1 fruit fly cellular context compared by ENCODE assay signal in the genomic region with DNA sequence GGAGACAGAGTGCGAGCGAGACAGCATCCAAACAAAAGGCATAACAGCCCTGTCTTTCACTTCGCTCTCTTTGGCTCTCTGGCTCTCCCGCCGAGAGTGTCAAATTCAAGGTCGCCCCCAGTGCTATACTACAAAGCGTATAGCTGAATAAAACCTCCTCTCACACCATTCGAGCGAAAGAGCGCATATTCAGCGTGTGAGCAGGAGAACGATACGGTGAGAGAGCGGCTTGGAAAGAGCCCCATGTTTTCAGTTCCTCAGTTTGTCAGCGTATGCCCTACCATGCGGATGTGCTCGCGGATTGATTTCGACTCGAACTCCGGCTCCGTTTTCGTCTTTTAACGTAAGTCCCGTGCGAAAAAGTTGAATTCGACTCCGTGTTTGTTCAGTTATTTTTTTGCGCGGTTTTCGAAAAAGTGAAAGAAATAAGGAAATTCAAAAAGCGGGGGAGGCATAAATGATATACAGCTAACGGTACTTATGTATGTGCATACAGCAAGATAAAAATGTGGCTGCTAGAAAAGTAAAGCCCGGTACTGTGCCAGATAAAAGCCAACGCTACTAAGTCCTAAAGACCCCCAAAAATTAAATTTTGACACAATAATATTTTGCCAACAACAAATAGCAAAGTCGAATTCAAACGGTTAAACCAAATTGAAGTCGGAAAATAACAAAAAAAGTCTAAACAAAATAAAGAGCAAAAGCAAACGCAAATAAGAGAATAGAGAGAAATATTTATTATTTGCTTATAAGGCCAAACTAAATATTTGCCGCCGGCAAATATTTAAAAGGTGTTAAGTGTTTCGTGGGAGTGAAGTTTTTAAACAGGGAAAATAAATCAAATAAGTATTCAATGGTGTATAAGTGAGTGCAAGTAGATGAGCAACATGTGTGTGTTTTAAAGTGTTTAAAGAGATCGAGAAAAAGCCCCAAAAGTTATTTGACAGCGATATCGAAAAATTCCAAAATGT.
TF ChIP-seq lines count a peak whose summit lies in the region.

A gene (plus strand): TSS at position 256 of the 971 bp plus-strand sequence.

TF ChIP-seq in whole organism, embryonic, 481 proteins besides CTCF, POLR2A, EP300 and RAD21 (continued from another document and continues in another):
- TF ChIP-seq p53 (GFP tag; optimal IDR thresholded peaks at IDR 0.05; lab: Kevin White, UChicago) (no peak), Atf6 (GFP tag; IDR thresholded peaks at IDR 0.05; lab: Robert Waterston, UW) (no peak; the same call in 1 of the 2 replicates), Side (GFP tag; optimal IDR thresholded peaks at IDR 0.05; lab: Kevin White, UChicago) (peak; percentile 15), Sox102F (GFP tag; optimal IDR thresholded peaks at IDR 0.05; lab: Kevin White, UChicago) (peak; percentile 13), ems (GFP tag; optimal IDR thresholded peaks at IDR 0.05; lab: Kevin White, UChicago) (no peak), mld (GFP tag; IDR thresholded peaks at IDR 0.05; lab: Robert Waterston, UW; ENCODE audit: partially characterized antibody) (peak; percentile 48; the same call in 1 of the 3 replicates), Six4 (GFP tag; optimal IDR thresholded peaks at IDR 0.05; lab: Kevin White, UChicago) (no peak), CG31365 (tag; optimal IDR thresholded peaks at IDR 0.05; lab: Kevin White, UChicago) (no peak), oc (tag; optimal IDR thresholded peaks at IDR 0.05; lab: Kevin White, UChicago) (peak; percentile 6), D19B (GFP tag; optimal IDR thresholded peaks at IDR 0.05; lab: Kevin White, UChicago) (peak; percentile 12), sr (GFP tag; IDR thresholded peaks at IDR 0.05; lab: Robert Waterston, UW) (no peak; the same call in 2 of the 3 replicates), Med (GFP tag; lab: Kevin White, UChicago) (peak; percentile 87), seq (GFP tag; IDR thresholded peaks at IDR 0.05; lab: Robert Waterston, UW) (peak; percentile 53; the same call in 1 of the 2 replicates), ATbp (GFP tag; optimal IDR thresholded peaks at IDR 0.05; lab: Kevin White, UChicago) (peak; percentile 36), Bdp1 (GFP tag; optimal IDR thresholded peaks at IDR 0.05; lab: Kevin White, UChicago) (no peak), Pdp1 (GFP tag; optimal IDR thresholded peaks at IDR 0.05; lab: Kevin White, UChicago) (no peak), CG10654 (GFP tag; optimal IDR thresholded peaks at IDR 0.05; lab: Kevin White, UChicago) (no peak), Max (GFP tag; optimal IDR thresholded peaks at IDR 0.05; lab: Kevin White, UChicago) (no peak), Stat92E (GFP tag; optimal IDR thresholded peaks at IDR 0.05; lab: Kevin White, UChicago) (no peak), CG13424 (tag; optimal IDR thresholded peaks at IDR 0.05; lab: Kevin White, UChicago) (no peak), Abd-B (GFP tag; optimal IDR thresholded peaks at IDR 0.05; lab: Kevin White, UChicago) (no peak), CG10462 (GFP tag; optimal IDR thresholded peaks at IDR 0.05; lab: Kevin White, UChicago) (no peak), CG1792 (GFP tag; optimal IDR thresholded peaks at IDR 0.05; lab: Kevin White, UChicago) (no peak), Aef1 (GFP tag; IDR thresholded peaks at IDR 0.05; lab: Robert Waterston, UW) (no peak), pnt (GFP tag; optimal IDR thresholded peaks at IDR 0.05; lab: Kevin White, UChicago) (no peak), jumu (GFP tag; optimal IDR thresholded peaks at IDR 0.05; lab: Kevin White, UChicago) (no peak), Sin3A (optimal IDR thresholded peaks at IDR 0.05; lab: Kevin White, UChicago) (no peak), Awh (GFP tag; IDR thresholded peaks at IDR 0.05; lab: Robert Waterston, UW) (peak; percentile 37; the same call in 1 of the 2 replicates), CG15011 (GFP tag; optimal IDR thresholded peaks at IDR 0.05; lab: Kevin White, UChicago) (peak; percentile 9), CG12219 (GFP tag; optimal IDR thresholded peaks at IDR 0.05; lab: Kevin White, UChicago) (no peak), CG2202 (tag; optimal IDR thresholded peaks at IDR 0.05; lab: Kevin White, UChicago) (peak; percentile 49), peb (GFP tag; IDR thresholded peaks at IDR 0.05; lab: Robert Waterston, UW) (no peak), jigr1 (GFP tag; IDR thresholded peaks at IDR 0.05; lab: Robert Waterston, UW) (no peak), grau (tag; optimal IDR thresholded peaks at IDR 0.05; lab: Kevin White, UChicago) (no peak), bbx (GFP tag; IDR thresholded peaks at IDR 0.05; lab: Robert Waterston, UW; ENCODE audit: partially characterized antibody) (peak; percentile 71), Lhr (GFP tag; optimal IDR thresholded peaks at IDR 0.05; lab: Kevin White, UChicago) (no peak), CHES-1-like (GFP tag; optimal IDR thresholded peaks at IDR 0.05; lab: Kevin White, UChicago) (no peak), sim (GFP tag; IDR thresholded peaks at IDR 0.05; lab: Robert Waterston, UW) (no peak), CG18262 (tag; optimal IDR thresholded peaks at IDR 0.05; lab: Kevin White, UChicago) (peak; percentile 32), Optix (GFP tag; IDR thresholded peaks at IDR 0.05; lab: Robert Waterston, UW) (peak; percentile 25; the same call in 1 of the 3 replicates), CG2889 (GFP tag; IDR thresholded peaks at IDR 0.05; lab: Robert Waterston, UW) (no peak), hkb (optimal IDR thresholded peaks at IDR 0.05; lab: Kevin White, UChicago) (no peak), hkb (GFP tag; IDR thresholded peaks at IDR 0.05; lab: Robert Waterston, UW) (no peak), CG10274 (GFP tag; optimal IDR thresholded peaks at IDR 0.05; lab: Kevin White, UChicago) (no peak), Xrp1 (GFP tag; IDR thresholded peaks at IDR 0.05; lab: Robert Waterston, UW) (peak; percentile 13; the same call in 1 of the 2 replicates), esg (GFP tag; conservative IDR thresholded peaks at IDR 0.05; lab: Robert Waterston, UW) (no peak), eve (GFP tag; optimal IDR thresholded peaks at IDR 0.05; lab: Kevin White, UChicago) (peak in 1 of 2 experiments; percentile 66), prd (optimal IDR thresholded peaks at IDR 0.05; lab: Kevin White, UChicago) (no peak), prd (GFP tag; IDR thresholded peaks at IDR 0.05; lab: Robert Waterston, UW) (no peak), CG7357 (GFP tag; IDR thresholded peaks at IDR 0.05; lab: Robert Waterston, UW) (no peak), NFAT (GFP tag; IDR thresholded peaks at IDR 0.05; lab: Robert Waterston, UW) (no peak; the same call in 1 of the 2 replicates), eyg (GFP tag; optimal IDR thresholded peaks at IDR 0.05; lab: Kevin White, UChicago) (no peak), CG16863 (GFP tag; optimal IDR thresholded peaks at IDR 0.05; lab: Kevin White, UChicago) (no peak), chm (GFP tag; IDR thresholded peaks at IDR 0.05; lab: Robert Waterston, UW) (peak; percentile 88), Poxn (GFP tag; IDR thresholded peaks at IDR 0.05; lab: Robert Waterston, UW) (no peak), zen (tag; optimal IDR thresholded peaks at IDR 0.05; lab: Kevin White, UChicago) (no peak), dm (GFP tag; optimal IDR thresholded peaks at IDR 0.05; lab: Kevin White, UChicago) (no peak), CG14965 (GFP tag; optimal IDR thresholded peaks at IDR 0.05; lab: Kevin White, UChicago; ENCODE audit: borderline replicate concordance) (no peak), crp (GFP tag; optimal IDR thresholded peaks at IDR 0.05; lab: Kevin White, UChicago) (no peak), tap (tag; optimal IDR thresholded peaks at IDR 0.05; lab: Kevin White, UChicago) (no peak), Opbp (GFP tag; IDR thresholded peaks at IDR 0.05; lab: Robert Waterston, UW; ENCODE audit: partially characterized antibody) (peak; percentile 66; the same call in 2 of the 3 replicates), CG2116 (GFP tag; optimal IDR thresholded peaks at IDR 0.05; lab: Kevin White, UChicago) (no peak), CG32767 (GFP tag; IDR thresholded peaks at IDR 0.05; lab: Robert Waterston, UW) (0 out of 2 replicates have a peak, but pooled peaks have one; percentile 22), twi (tag; optimal IDR thresholded peaks at IDR 0.05; lab: Kevin White, UChicago) (peak; percentile 10), cwo (GFP tag; optimal IDR thresholded peaks at IDR 0.05; lab: Kevin White, UChicago) (no peak), fu2 (GFP tag; optimal IDR thresholded peaks at IDR 0.05; lab: Kevin White, UChicago) (no peak), CG14014 (GFP tag; IDR thresholded peaks at IDR 0.05; lab: Robert Waterston, UW) (peak; percentile 6; the same call in 1 of the 2 replicates), CG34224 (GFP tag; IDR thresholded peaks at IDR 0.05; lab: Robert Waterston, UW; ENCODE audit: partially characterized antibody) (peak; percentile 81), ash1 (GFP tag; optimal IDR thresholded peaks at IDR 0.05; lab: Kevin White, UChicago) (peak; percentile 5), wdn (GFP tag; IDR thresholded peaks at IDR 0.05; lab: Robert Waterston, UW) (no peak), Adf1 (GFP tag; IDR thresholded peaks at IDR 0.05; lab: Robert Waterston, UW) (no peak), CG4617 (GFP tag; optimal IDR thresholded peaks at IDR 0.05; lab: Kevin White, UChicago; ENCODE audit: borderline replicate concordance) (no peak), fd102C (GFP tag; optimal IDR thresholded peaks at IDR 0.05; lab: Kevin White, UChicago) (peak; percentile 40), nom (GFP tag; optimal IDR thresholded peaks at IDR 0.05; lab: Kevin White, UChicago) (peak; percentile 66), Hmr (GFP tag; optimal IDR thresholded peaks at IDR 0.05; lab: Kevin White, UChicago) (no peak), gcm2 (GFP tag; optimal IDR thresholded peaks at IDR 0.05; lab: Kevin White, UChicago) (no peak), CG15269 (tag; optimal IDR thresholded peaks at IDR 0.05; lab: Kevin White, UChicago) (no peak), gcm (GFP tag; optimal IDR thresholded peaks at IDR 0.05; lab: Kevin White, UChicago) (peak; percentile 28), CG12236 (GFP tag; optimal IDR thresholded peaks at IDR 0.05; lab: Kevin White, UChicago) (no peak), ase (GFP tag; IDR thresholded peaks at IDR 0.05; lab: Robert Waterston, UW) (no peak), zfh1 (GFP tag; IDR thresholded peaks at IDR 0.05; lab: Robert Waterston, UW) (no peak), CG11696 (GFP tag; IDR thresholded peaks at IDR 0.05; lab: Robert Waterston, UW) (0 out of 2 replicates have a peak, but pooled peaks have one; percentile 12), CG4328 (GFP tag; optimal IDR thresholded peaks at IDR 0.05; lab: Kevin White, UChicago) (no peak), CG17361 (GFP tag; IDR thresholded peaks at IDR 0.05; lab: Robert Waterston, UW) (peak; percentile 12; the same call in 1 of the 3 replicates), CG17912 (GFP tag; optimal IDR thresholded peaks at IDR 0.05; lab: Kevin White, UChicago) (no peak), CG6175 (GFP tag; IDR thresholded peaks at IDR 0.05; lab: Robert Waterston, UW) (no peak), CG6683 (GFP tag; optimal IDR thresholded peaks at IDR 0.05; lab: Kevin White, UChicago) (no peak), Gsc (GFP tag; IDR thresholded peaks at IDR 0.05; lab: Robert Waterston, UW) (no peak), sens-2 (GFP tag; IDR thresholded peaks at IDR 0.05; lab: Robert Waterston, UW) (no peak), CG10431 (GFP tag; optimal IDR thresholded peaks at IDR 0.05; lab: Kevin White, UChicago) (no peak), Dip3 (GFP tag; optimal IDR thresholded peaks at IDR 0.05; lab: Kevin White, UChicago) (no peak), Hey (tag; optimal IDR thresholded peaks at IDR 0.05; lab: Kevin White, UChicago) (no peak), pan (optimal IDR thresholded peaks at IDR 0.05; lab: Kevin White, UChicago) (no peak), pan (GFP tag; optimal IDR thresholded peaks at IDR 0.05 in 1 of 2, IDR thresholded peaks at IDR 0.05 in 1 of 2) (peak in 1 of 2 experiments; percentile 18), Oaz (GFP tag; IDR thresholded peaks at IDR 0.05; lab: Robert Waterston, UW) (no peak), C15 (GFP tag; IDR thresholded peaks at IDR 0.05; lab: Robert Waterston, UW) (no peak), phol (tag; optimal IDR thresholded peaks at IDR 0.05; lab: Kevin White, UChicago) (no peak), Ada2b (GFP tag; IDR thresholded peaks at IDR 0.05; lab: Robert Waterston, UW) (no peak), hb (GFP tag; IDR thresholded peaks at IDR 0.05; lab: Robert Waterston, UW; ENCODE audit: partially characterized antibody) (no peak), ftz-f1 (GFP tag; optimal IDR thresholded peaks at IDR 0.05; lab: Kevin White, UChicago) (peak; percentile 98), chn (GFP tag; optimal IDR thresholded peaks at IDR 0.05; lab: Kevin White, UChicago) (no peak), Jarid2 (GFP tag; optimal IDR thresholded peaks at IDR 0.05; lab: Kevin White, UChicago) (peak; percentile 99), yki (optimal IDR thresholded peaks at IDR 0.05; lab: Kevin White, UChicago) (peak; percentile 100), nmo (GFP tag; optimal IDR thresholded peaks at IDR 0.05; lab: Kevin White, UChicago) (no peak), CG8944 (GFP tag; optimal IDR thresholded peaks at IDR 0.05; lab: Kevin White, UChicago) (no peak), CG8290 (GFP tag; optimal IDR thresholded peaks at IDR 0.05; lab: Kevin White, UChicago) (no peak), CG8290 (tag; optimal IDR thresholded peaks at IDR 0.05; lab: Kevin White, UChicago) (peak; percentile 10 to 53), dan (GFP tag; IDR thresholded peaks at IDR 0.05; lab: Robert Waterston, UW) (no peak), run (tag; optimal IDR thresholded peaks at IDR 0.05; lab: Kevin White, UChicago) (no peak), NC2α (GFP tag; optimal IDR thresholded peaks at IDR 0.05; lab: Kevin White, UChicago) (no peak), Bteb2 (GFP tag; optimal IDR thresholded peaks at IDR 0.05; lab: Kevin White, UChicago) (no peak), sd (tag; optimal IDR thresholded peaks at IDR 0.05; lab: Kevin White, UChicago) (no peak), pb (GFP tag; optimal IDR thresholded peaks at IDR 0.05; lab: Kevin White, UChicago) (no peak), caup (GFP tag; optimal IDR thresholded peaks at IDR 0.05; lab: Kevin White, UChicago; ENCODE audit: severe bottlenecking) (no peak), CG14860 (GFP tag; IDR thresholded peaks at IDR 0.05; lab: Robert Waterston, UW; ENCODE audit: partially characterized antibody) (no peak), Doc2 (GFP tag; IDR thresholded peaks at IDR 0.05; lab: Robert Waterston, UW) (no peak), exex (tag; optimal IDR thresholded peaks at IDR 0.05; lab: Kevin White, UChicago) (no peak), CG8089 (GFP tag; optimal IDR thresholded peaks at IDR 0.05; lab: Kevin White, UChicago) (no peak), ken (GFP tag; IDR thresholded peaks at IDR 0.05; lab: Robert Waterston, UW) (0 out of 3 replicates have a peak, but pooled peaks have one; percentile 31), tna (GFP tag; IDR thresholded peaks at IDR 0.05; lab: Robert Waterston, UW; ENCODE audit: partially characterized antibody) (peak; percentile 68; the same call in 1 of the 2 replicates), usp (GFP tag; optimal IDR thresholded peaks at IDR 0.05; lab: Kevin White, UChicago) (no peak)
